Worm (Caenorhabditis elegans) whole organism, L2 larva: Measurements from ENCODE around the gene C18B2.4.

Experiments
- blmp-1 ChIP-seq: sonication (generic microtip); optimal IDR thresholded peaks from 2 replicates; lab custom pipeline; 2017; ENCODE audit warnings: missing genetic modification characterization, mild to moderate bottlenecking, missing compliant biosample characterization, antibody characterized with exemption, moderate library complexity; ENCODE audit not compliant: insufficient read depth
- elt-1 ChIP-seq: fragments of 150-350 bp; optimal IDR thresholded peaks from 2 replicates; lab custom pipeline; 2014; ENCODE audit warnings: missing biosample characterization, missing genetic modification characterization
- elt-3 ChIP-seq: sonication (generic microtip); optimal IDR thresholded peaks from 2 replicates; lab custom pipeline; 2017; ENCODE audit warnings: missing biosample characterization, missing genetic modification characterization
- fos-1 ChIP-seq: fragments of 150-350 bp; optimal IDR thresholded peaks from 2 replicates; lab custom pipeline; 2014; ENCODE audit warnings: missing biosample characterization, missing genetic modification characterization
- lin-13 ChIP-seq: fragments of 150-350 bp; optimal IDR thresholded peaks from 2 replicates; lab custom pipeline; 2014; ENCODE audit warnings: missing biosample characterization, missing genetic modification reagents, missing genetic modification characterization
- lin-39 ChIP-seq: fragments of 150-350 bp; optimal IDR thresholded peaks from 2 replicates; lab custom pipeline; 2014; ENCODE audit warnings: missing biosample characterization, missing genetic modification reagents, missing genetic modification characterization
- nhr-12 ChIP-seq: fragments of 150-350 bp; optimal IDR thresholded peaks from 2 replicates; lab custom pipeline; 2014; ENCODE audit warnings: missing biosample characterization, missing genetic modification characterization
- skn-1 ChIP-seq: sonication (generic microtip); optimal IDR thresholded peaks from 2 replicates; lab custom pipeline; 2017; ENCODE audit warnings: missing biosample characterization, missing genetic modification characterization
- unc-39 ChIP-seq: fragments of 150-350 bp; optimal IDR thresholded peaks from 2 replicates; lab custom pipeline; 2014; ENCODE audit warnings: missing biosample characterization, missing genetic modification characterization
- zag-1 ChIP-seq: fragments of 150-350 bp; optimal IDR thresholded peaks from 2 replicates; lab custom pipeline; 2014; ENCODE audit warnings: missing biosample characterization, missing genetic modification characterization
- ztf-11 ChIP-seq: sonication (generic microtip); optimal IDR thresholded peaks from 2 replicates; lab custom pipeline; 2017; ENCODE audit warnings: missing biosample characterization, missing genetic modification characterization

- no peak for TF ChIP-seq zag-1 (tag; lab: Kevin White, UChicago)
- no peak for TF ChIP-seq elt-3 (tag; lab: Kevin White, UChicago)
- no peak for TF ChIP-seq lin-39
- TF ChIP-seq blmp-1 (tag; lab: Kevin White, UChicago) = no peak
- TF ChIP-seq ztf-11 (tag; lab: Kevin White, UChicago) = no peak
- no peak for TF ChIP-seq nhr-12 (tag; lab: Kevin White, UChicago)
- no peak for TF ChIP-seq lin-13 (GFP tag; lab: Kevin White, UChicago)
- no peak for TF ChIP-seq fos-1 (tag; lab: Kevin White, UChicago)
- no peak for TF ChIP-seq elt-1 (tag; lab: Kevin White, UChicago)
- no peak for TF ChIP-seq skn-1 (tag; lab: Kevin White, UChicago)
- TF ChIP-seq unc-39 = no peak
Observed at ce11 chrX:3566856-3567255, 38.7 kb downstream of the C18B2.4 start.
